Worm (Caenorhabditis elegans) whole organism, L3 larva: ENCODE data around the gene sptl-2.

ENCODE experiments used
- R02D3.7 ChIP-seq: fragments of 150-350 bp; optimal IDR thresholded peaks from 2 replicates; lab custom pipeline; 2014; ENCODE audit warnings: missing biosample characterization, missing genetic modification characterization
- ama-1 ChIP-seq: fragments of 150-350 bp; optimal IDR thresholded peaks from 2 replicates; lab custom pipeline; 2018
- ceh-28 ChIP-seq: fragments of 150-350 bp; optimal IDR thresholded peaks from 2 replicates; lab custom pipeline; 2014; ENCODE audit warnings: missing biosample characterization, missing genetic modification reagents, missing genetic modification characterization
- ceh-82 ChIP-seq: fragments of 150-350 bp; optimal IDR thresholded peaks from 2 replicates; lab custom pipeline; 2014; ENCODE audit warnings: missing biosample characterization, missing genetic modification characterization
- lin-39 ChIP-seq: fragments of 150-350 bp; optimal IDR thresholded peaks from 2 replicates; lab custom pipeline; 2018; ENCODE audit warnings: missing biosample characterization, missing genetic modification reagents, missing genetic modification characterization
- nhr-25 ChIP-seq: sonication (generic microtip); optimal IDR thresholded peaks from 2 replicates; lab custom pipeline; 2017; ENCODE audit warnings: missing biosample characterization, missing genetic modification characterization
- pha-4 ChIP-seq: fragments of 150-350 bp; optimal IDR thresholded peaks from 2 replicates; lab custom pipeline; 2014; ENCODE audit warnings: missing biosample characterization, missing genetic modification reagents, missing genetic modification characterization
- snpc-4 ChIP-seq: fragments of 150-350 bp; optimal IDR thresholded peaks from 2 replicates; lab custom pipeline; 2014; ENCODE audit warnings: missing biosample characterization, missing genetic modification characterization
- unc-39 ChIP-seq: sonication (generic microtip); optimal IDR thresholded peaks from 4 replicates; lab custom pipeline; 2017; ENCODE audit warnings: missing biosample characterization, missing genetic modification characterization
- ztf-11 ChIP-seq: fragments of 150-350 bp; optimal IDR thresholded peaks from 2 replicates; lab custom pipeline; 2014; ENCODE audit warnings: missing biosample characterization, missing genetic modification characterization

DNA sequence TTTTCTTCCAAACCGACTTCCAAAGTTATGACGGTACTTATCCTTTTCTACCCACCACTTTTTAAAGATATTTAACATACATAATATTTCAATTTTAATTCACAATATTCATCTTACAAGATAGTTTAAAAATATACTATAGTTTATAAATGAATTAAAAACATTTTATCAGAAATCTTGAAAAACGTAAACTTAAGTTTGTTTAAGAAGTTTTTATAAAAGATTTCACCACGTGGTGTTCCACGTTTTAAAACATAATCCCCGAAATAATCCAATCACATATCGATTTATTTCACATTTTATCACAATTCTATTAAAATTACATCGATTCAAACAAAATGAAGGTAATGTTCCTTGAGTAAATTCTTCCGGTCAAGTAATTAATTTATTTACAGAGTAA lies 29.7 kb downstream of the sptl-2 start, which contains the start of gene ZC513.3:
- TF ChIP-seq unc-39 (tag; lab: Kevin White, UChicago), result no peak
- no peak for TF ChIP-seq lin-39 (tag; lab: Kevin White, UChicago)
- TF ChIP-seq R02D3.7 (tag; lab: Kevin White, UChicago), result no peak
- no peak for TF ChIP-seq ztf-11
- no peak for TF ChIP-seq ama-1 (lab: Kevin White, UChicago)
- TF ChIP-seq pha-4, result no peak
- TF ChIP-seq nhr-25 (tag; lab: Kevin White, UChicago), result no peak
- no peak for TF ChIP-seq ceh-28
- TF ChIP-seq ceh-82 (tag; lab: Kevin White, UChicago), result no peak
- TF ChIP-seq snpc-4 (tag; lab: Kevin White, UChicago), result no peak
